Worm (Caenorhabditis elegans) whole organism, L3 larva: ENCODE data around the gene mlc-4.

Experiments
- R02D3.7 ChIP-seq: fragments of 150-350 bp; optimal IDR thresholded peaks from 2 replicates; lab custom pipeline; 2014; ENCODE audit warnings: missing biosample characterization, missing genetic modification characterization
- ZK546.5 ChIP-seq: sonication (generic microtip); optimal IDR thresholded peaks from 2 replicates; lab custom pipeline; 2017; ENCODE audit warnings: missing biosample characterization, missing genetic modification characterization
- aly-2 ChIP-seq: fragments of 150-350 bp; optimal IDR thresholded peaks from 2 replicates; lab custom pipeline; 2014; ENCODE audit warnings: missing biosample characterization, missing genetic modification characterization
- ceh-28 ChIP-seq: fragments of 150-350 bp; optimal IDR thresholded peaks from 2 replicates; lab custom pipeline; 2014; ENCODE audit warnings: missing biosample characterization, missing genetic modification reagents, missing genetic modification characterization
- ceh-82 ChIP-seq: fragments of 150-350 bp; optimal IDR thresholded peaks from 2 replicates; lab custom pipeline; 2014; ENCODE audit warnings: missing biosample characterization, missing genetic modification characterization
- ceh-9 ChIP-seq: sonication (generic microtip); optimal IDR thresholded peaks from 2 replicates; lab custom pipeline; 2018; ENCODE audit warnings: missing biosample characterization, missing genetic modification characterization
- daf-12 ChIP-seq: fragments of 150-350 bp; optimal IDR thresholded peaks from 2 replicates; lab custom pipeline; 2014; ENCODE audit warnings: missing biosample characterization, missing genetic modification reagents, missing genetic modification characterization
- elt-1 ChIP-seq: fragments of 150-350 bp; optimal IDR thresholded peaks from 2 replicates; lab custom pipeline; 2014; ENCODE audit warnings: missing biosample characterization, missing genetic modification characterization
- elt-2 ChIP-seq: sonication (generic microtip); optimal IDR thresholded peaks from 2 replicates; lab custom pipeline; 2016; ENCODE audit warnings: missing genetic modification reagents, mild to moderate bottlenecking, missing genetic modification characterization, missing compliant biosample characterization
- elt-3 ChIP-seq, 3 experiments: fragments of 150-350 bp in 1 of 3; sonication (generic microtip) in 2 of 3; optimal IDR thresholded peaks; 2 replicates in 2 of 3; 4 replicates in 1 of 3; lab custom pipeline; 2014 to 2017; ENCODE audit warnings: missing biosample characterization in 3 of 3, missing genetic modification characterization in 3 of 3
- eor-1 ChIP-seq, 2 experiments: fragments of 150-350 bp; optimal IDR thresholded peaks; 2 replicates each; lab custom pipeline; 2014 to 2018; ENCODE audit warnings: missing biosample characterization in 2 of 2, missing genetic modification characterization in 2 of 2
- fkh-10 ChIP-seq: sonication (generic microtip); optimal IDR thresholded peaks from 2 replicates; lab custom pipeline; 2017; ENCODE audit warnings: missing biosample characterization, missing genetic modification reagents, missing genetic modification characterization
- fos-1 ChIP-seq: fragments of 150-350 bp; optimal IDR thresholded peaks from 2 replicates; lab custom pipeline; 2014; ENCODE audit warnings: missing biosample characterization, missing genetic modification characterization
- hmg-11 ChIP-seq: sonication (generic microtip); optimal IDR thresholded peaks from 2 replicates; lab custom pipeline; 2016; ENCODE audit warnings: missing genetic modification characterization, missing compliant biosample characterization
- lin-15B ChIP-seq: fragments of 150-350 bp; optimal IDR thresholded peaks from 2 replicates; lab custom pipeline; 2014; ENCODE audit warnings: missing biosample characterization, missing genetic modification characterization
- nfya-1 ChIP-seq: sonication (generic microtip); optimal IDR thresholded peaks from 2 replicates; lab custom pipeline; 2017; ENCODE audit warnings: missing genetic modification characterization, mild to moderate bottlenecking, missing compliant biosample characterization, antibody characterized with exemption, moderate library complexity; ENCODE audit not compliant: insufficient read depth
- nhr-12 ChIP-seq: fragments of 150-350 bp; optimal IDR thresholded peaks from 2 replicates; lab custom pipeline; 2014; ENCODE audit warnings: missing biosample characterization, missing genetic modification characterization
- nhr-23 ChIP-seq: fragments of 150-350 bp; optimal IDR thresholded peaks from 2 replicates; lab custom pipeline; 2014; ENCODE audit warnings: missing biosample characterization, missing genetic modification reagents, missing genetic modification characterization
- nhr-237 ChIP-seq: fragments of 150-350 bp; optimal IDR thresholded peaks from 2 replicates; lab custom pipeline; 2014; ENCODE audit warnings: missing biosample characterization, missing genetic modification characterization
- nhr-25 ChIP-seq: sonication (generic microtip); optimal IDR thresholded peaks from 2 replicates; lab custom pipeline; 2017; ENCODE audit warnings: missing biosample characterization, missing genetic modification characterization
- nhr-28 ChIP-seq: fragments of 150-350 bp; optimal IDR thresholded peaks from 2 replicates; lab custom pipeline; 2014; ENCODE audit warnings: missing biosample characterization, missing genetic modification characterization
- nhr-43 ChIP-seq: sonication (generic microtip); optimal IDR thresholded peaks from 2 replicates; lab custom pipeline; 2016; ENCODE audit warnings: mild to moderate bottlenecking, missing genetic modification characterization, missing compliant biosample characterization; ENCODE audit not compliant: poor library complexity, severe bottlenecking
- nhr-76 ChIP-seq: fragments of 150-350 bp; sonication (generic microtip); optimal IDR thresholded peaks from 5 replicates; lab custom pipeline; 2014; ENCODE audit warnings: missing biosample characterization, missing genetic modification characterization
- pha-4 ChIP-seq: fragments of 150-350 bp; optimal IDR thresholded peaks from 2 replicates; lab custom pipeline; 2014; ENCODE audit warnings: missing biosample characterization, missing genetic modification reagents, missing genetic modification characterization
- pqm-1 ChIP-seq: fragments of 150-350 bp; optimal IDR thresholded peaks from 2 replicates; lab custom pipeline; 2017; ENCODE audit warnings: missing biosample characterization, missing genetic modification characterization, inconsistent platforms
- skn-1 ChIP-seq: fragments of 150-350 bp; optimal IDR thresholded peaks from 2 replicates; lab custom pipeline; 2014; ENCODE audit warnings: missing biosample characterization, missing genetic modification characterization
- unc-62 ChIP-seq: fragments of 150-350 bp; sonication (generic microtip); optimal IDR thresholded peaks from 4 replicates; lab custom pipeline; 2014; ENCODE audit warnings: missing biosample characterization, missing genetic modification reagents, missing genetic modification characterization
- ztf-4 ChIP-seq: fragments of 150-350 bp; optimal IDR thresholded peaks from 2 replicates; lab custom pipeline; 2014; ENCODE audit warnings: missing biosample characterization, missing genetic modification characterization

The mlc-4 gene

DNA sequence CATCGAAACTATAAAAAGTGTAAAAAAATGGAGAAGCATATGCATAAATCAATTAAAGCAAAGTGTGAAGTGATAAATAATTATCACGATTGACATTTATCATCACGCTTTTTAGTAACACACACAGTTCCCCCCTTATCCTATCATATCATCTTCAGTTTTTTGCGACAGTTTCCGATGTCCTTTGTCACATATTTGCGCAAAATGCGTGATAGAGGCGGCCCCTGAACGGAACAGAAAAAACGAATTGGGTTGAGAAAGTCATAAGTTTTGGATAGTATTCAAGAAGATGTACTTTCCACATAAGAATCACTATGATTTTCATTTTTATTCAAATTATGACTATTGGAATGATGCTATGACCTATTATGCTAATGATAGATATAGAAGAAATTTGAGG lies 44.5 kb downstream of the mlc-4 start:
- TF ChIP-seq elt-2 (tag; lab: Kevin White, UChicago) (no peak), nhr-25 (tag; lab: Kevin White, UChicago) (peak; percentile 45)

DNA sequence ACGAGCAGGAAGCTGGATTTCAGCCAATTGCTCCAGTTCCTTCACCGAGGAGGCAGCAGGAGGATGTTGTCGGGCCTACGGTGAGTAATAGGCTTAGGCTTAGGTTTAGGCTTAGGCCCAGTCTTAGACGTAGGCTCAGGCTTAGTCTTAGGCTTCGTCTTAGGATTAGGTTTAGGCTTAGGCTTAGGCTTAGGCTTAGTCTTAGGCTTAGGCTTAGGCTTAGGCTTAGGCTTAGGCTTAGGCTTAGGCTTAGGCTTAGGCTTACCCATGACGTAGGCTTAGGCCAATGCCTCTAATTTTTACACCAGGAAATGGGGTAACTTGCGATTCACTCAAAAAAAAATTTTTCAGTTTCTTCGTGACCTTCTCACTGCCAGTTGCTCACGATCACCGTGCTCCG lies 46.9 kb downstream of the mlc-4 start:
- TF ChIP-seq fos-1 (tag; lab: Kevin White, UChicago) (no peak), lin-15B (tag; lab: Kevin White, UChicago) (no peak), nhr-23 (tag; lab: Kevin White, UChicago) (no peak), nhr-28 (tag; lab: Kevin White, UChicago) (no peak), nhr-237 (no peak), daf-12 (tag; lab: Kevin White, UChicago) (no peak), nhr-76 (tag; lab: Kevin White, UChicago) (no peak), eor-1 (tag; optimal IDR thresholded peaks at IDR 0.05; lab: Kevin White, UChicago) (no peak), elt-3 (tag; optimal IDR thresholded peaks at IDR 0.05; lab: Kevin White, UChicago) (no peak), aly-2 (tag; lab: Kevin White, UChicago) (no peak), fkh-10 (GFP tag; lab: Kevin White, UChicago) (no peak), unc-62 (GFP tag; lab: Kevin White, UChicago) (no peak), elt-1 (tag; lab: Kevin White, UChicago) (no peak), ztf-4 (tag; lab: Kevin White, UChicago) (no peak), nhr-25 (tag; lab: Kevin White, UChicago) (no peak)

DNA sequence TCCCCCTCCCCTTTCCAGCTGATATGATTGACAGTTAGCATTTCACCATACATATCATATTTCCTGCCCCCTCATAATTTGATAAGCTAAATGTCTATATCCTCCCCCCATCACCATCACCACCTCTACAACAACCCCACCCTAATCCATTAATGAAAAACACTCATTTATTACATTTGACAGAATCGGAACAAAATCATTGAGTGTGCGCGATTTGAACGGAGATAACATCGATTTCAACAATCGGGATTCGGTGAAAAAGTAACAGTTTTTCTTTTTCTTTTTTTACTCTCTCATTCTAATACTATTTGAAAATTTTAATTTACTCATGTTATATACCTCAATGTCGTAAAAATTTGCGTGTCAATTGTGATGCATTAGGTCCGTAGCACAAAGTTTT lies 47.8 kb downstream of the mlc-4 start:
- peak; percentile 29 for TF ChIP-seq elt-1 (tag; lab: Kevin White, UChicago)
- no peak for TF ChIP-seq hmg-11 (tag; lab: Kevin White, UChicago)
- peak; percentile 32 for TF ChIP-seq nhr-23 (tag; lab: Kevin White, UChicago)

- TF ChIP-seq elt-3 (tag; optimal IDR thresholded peaks at IDR 0.05; lab: Kevin White, UChicago) = no peak
- TF ChIP-seq ceh-28 (tag; lab: Kevin White, UChicago) = no peak
- TF ChIP-seq nfya-1 = no peak
- TF ChIP-seq ZK546.5 (tag; lab: Kevin White, UChicago) = no peak
- TF ChIP-seq R02D3.7 (tag; lab: Kevin White, UChicago) = no peak
- no peak for TF ChIP-seq skn-1 (tag; lab: Kevin White, UChicago)
- TF ChIP-seq nhr-12 = no peak
- TF ChIP-seq ceh-82 = no peak
- no peak for TF ChIP-seq ztf-4 (tag; lab: Kevin White, UChicago)
- TF ChIP-seq eor-1 (tag; optimal IDR thresholded peaks at IDR 0.05; lab: Kevin White, UChicago) = no peak
- TF ChIP-seq nhr-237 = no peak
- TF ChIP-seq nhr-25 (tag; lab: Kevin White, UChicago) = no peak
- TF ChIP-seq nhr-23 (tag; lab: Kevin White, UChicago) = no peak
- no peak for TF ChIP-seq ceh-9 (tag; lab: Kevin White, UChicago)
- TF ChIP-seq nhr-43 = no peak
These were observed 49.0 kb downstream of the mlc-4 start, which contains the start of gene gei-1 for ce11 chrIII:3344573-3344972. gei-1 (plus strand) TSS chrIII:3344873.

DNA sequence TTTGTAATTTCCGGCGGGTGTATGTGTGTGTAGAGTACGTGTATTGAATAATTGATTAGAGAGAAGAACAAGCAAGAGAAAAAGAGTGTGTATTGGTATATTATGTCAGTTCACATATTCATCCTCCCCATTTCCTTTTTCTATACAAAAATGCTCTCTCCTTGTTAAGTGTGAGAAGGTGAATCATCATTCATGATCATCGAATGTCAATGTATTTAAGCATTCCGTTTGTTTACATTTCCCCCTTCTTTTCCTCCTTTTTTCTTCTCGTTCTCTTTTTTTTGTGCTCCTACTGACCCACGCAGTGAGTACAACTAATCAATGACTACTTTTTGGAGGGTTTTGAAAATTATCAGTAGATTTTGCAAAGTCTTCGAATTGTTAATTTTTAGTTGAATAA lies 50.1 kb downstream of the mlc-4 start:
- TF ChIP-seq pqm-1 = peak; percentile 35
- TF ChIP-seq elt-3 (tag; optimal IDR thresholded peaks at IDR 0.05; lab: Kevin White, UChicago) = no peak
- TF ChIP-seq hmg-11 (tag; lab: Kevin White, UChicago) = peak; percentile 2
- no peak for TF ChIP-seq nhr-23 (tag; lab: Kevin White, UChicago)
- peak; percentile 98 for TF ChIP-seq pha-4 (tag; lab: Kevin White, UChicago)
- TF ChIP-seq, all 47 proteins: peak for 3
